Fruit fly (Drosophila melanogaster): ENCODE results near the gene CG13998.

DNA sequence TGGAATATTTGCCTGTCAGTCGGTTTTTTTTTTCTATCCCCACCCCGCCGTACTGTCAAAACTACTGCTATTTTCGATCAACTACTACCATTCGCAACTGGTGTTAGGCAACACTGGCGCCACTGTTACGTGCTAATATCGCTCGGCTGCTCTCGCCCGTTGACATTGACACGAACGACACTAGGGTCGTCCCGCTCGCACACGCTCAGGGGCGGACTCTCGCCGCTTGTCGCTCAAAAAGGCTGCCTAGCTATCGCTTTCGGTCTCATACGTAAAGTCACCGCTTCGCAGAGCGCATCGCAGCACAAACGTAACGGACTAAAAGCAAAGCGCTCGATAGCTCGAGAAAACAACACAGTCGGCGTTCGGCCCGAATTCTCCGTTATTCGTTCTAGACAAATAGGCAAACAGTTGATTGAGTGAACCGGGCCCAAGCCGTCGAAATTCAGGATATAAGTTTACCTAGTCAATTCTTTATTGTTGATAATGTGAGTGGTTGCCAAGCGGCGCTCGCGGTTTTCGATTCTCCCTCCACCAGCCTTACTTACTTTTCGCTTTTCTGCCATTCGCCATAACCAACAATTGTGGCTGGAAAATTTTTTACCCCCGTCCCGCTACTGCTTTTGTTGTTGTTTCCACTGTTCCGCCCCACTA is 25.8 kb upstream of the CG13998 start:
- no peak for TF ChIP-seq usp (GFP tag; optimal IDR thresholded peaks at IDR 0.05)
- no peak for TF ChIP-seq psq (optimal IDR thresholded peaks at IDR 0.05)
- TF ChIP-seq pan (optimal IDR thresholded peaks at IDR 0.05), result no peak
- no peak for TF ChIP-seq EcR (GFP tag; optimal IDR thresholded peaks at IDR 0.05)
- peak; percentile 72 for TF ChIP-seq CG8478 (optimal IDR thresholded peaks at IDR 0.05)

All from whole organism.